Fruit fly (Drosophila melanogaster): ENCODE data around the gene GstD11.

GstD11 gene

DNA sequence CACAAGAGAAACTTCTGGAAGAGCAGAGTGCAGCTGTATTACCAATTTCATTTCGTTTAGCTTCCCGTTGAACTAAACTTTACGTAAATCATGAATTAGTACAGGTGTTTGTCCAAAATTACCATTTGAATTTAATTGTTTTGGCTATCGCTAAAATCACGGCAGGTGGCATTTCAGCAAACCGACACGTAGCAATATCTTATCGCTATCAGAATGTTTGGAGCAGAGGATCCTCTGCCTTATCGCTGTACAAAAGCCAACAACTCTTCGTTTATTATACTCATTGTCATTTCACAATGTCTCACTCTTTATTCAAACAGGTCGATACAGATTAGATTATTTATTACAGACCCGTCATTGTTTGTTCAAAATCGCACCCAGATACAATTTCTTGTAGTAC, 17.2 kb upstream of the GstD11 start:
- TF ChIP-seq Myc (optimal IDR thresholded peaks at IDR 0.05) (no peak), ttk (optimal IDR thresholded peaks at IDR 0.05) (no peak), insv (optimal IDR thresholded peaks at IDR 0.05) (no peak), Sin3A (optimal IDR thresholded peaks at IDR 0.05) (no peak), psq (optimal IDR thresholded peaks at IDR 0.05) (no peak), h (optimal IDR thresholded peaks at IDR 0.05) (no peak)

DNA sequence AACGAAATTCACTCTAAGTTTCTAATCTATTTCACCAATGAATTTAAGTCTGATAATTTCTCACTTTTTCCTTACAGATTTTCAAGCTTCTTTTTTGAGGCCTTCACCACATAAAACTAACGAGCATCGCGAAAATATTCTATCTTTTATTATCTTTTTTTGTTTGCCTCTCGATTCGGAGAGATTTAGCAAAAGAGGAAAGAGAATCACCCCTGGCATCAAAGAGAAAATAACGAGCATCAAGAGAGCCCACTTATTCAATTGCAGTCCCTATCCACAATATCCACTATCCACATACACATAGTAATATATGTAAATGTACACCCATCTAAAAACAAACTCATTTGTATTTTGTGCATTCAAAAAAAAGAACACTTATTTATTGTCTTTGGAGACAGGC, 15.7 kb upstream of the GstD11 start, which contains the start of gene GstD9:
Gene GstD9, minus strand, starts transcription at position 101 of the 400 bp plus-strand sequence.
- TF ChIP-seq ttk (optimal IDR thresholded peaks at IDR 0.05) (no peak), insv (optimal IDR thresholded peaks at IDR 0.05) (no peak), Myc (optimal IDR thresholded peaks at IDR 0.05) (no peak), h (optimal IDR thresholded peaks at IDR 0.05) (no peak), psq (optimal IDR thresholded peaks at IDR 0.05) (no peak), Sin3A (optimal IDR thresholded peaks at IDR 0.05) (no peak)

DNA sequence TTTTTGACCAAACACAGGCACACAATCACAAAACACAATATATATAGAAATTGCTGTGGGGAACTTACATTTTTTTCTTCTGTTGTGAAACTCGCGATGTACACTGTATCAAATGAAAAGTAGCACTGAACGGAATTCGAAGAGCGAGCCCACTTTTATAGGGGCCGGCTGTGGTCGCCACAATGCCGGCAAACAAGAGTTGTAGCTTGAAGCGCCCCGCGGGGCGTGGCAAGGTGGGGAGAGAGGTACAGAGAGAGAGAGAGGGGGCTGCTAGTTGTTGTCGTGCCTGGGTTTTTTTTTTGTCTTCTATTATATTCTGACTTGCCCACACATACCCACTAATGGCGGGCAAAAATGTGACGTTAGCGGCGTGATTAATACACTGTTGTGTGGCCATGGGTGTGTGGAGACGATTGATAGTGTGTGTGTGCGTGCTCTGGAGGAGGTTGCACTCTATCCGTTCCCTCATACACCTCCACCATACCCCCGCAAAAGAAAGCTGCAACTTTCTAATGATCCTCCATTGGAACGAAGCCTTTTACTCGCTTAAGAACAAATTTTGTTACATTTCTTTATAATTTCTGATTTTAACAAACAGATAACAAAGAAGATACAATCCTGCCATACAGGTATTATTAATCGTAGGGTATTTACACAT, 13.9 kb upstream of the GstD11 start, which contains the start of gene GstD1:
Gene GstD1, minus strand, starts transcription at position 134 of the 658 bp plus-strand sequence.
- TF ChIP-seq h (optimal IDR thresholded peaks at IDR 0.05) (no peak), Myc (optimal IDR thresholded peaks at IDR 0.05) (no peak), psq (optimal IDR thresholded peaks at IDR 0.05) (no peak), insv (optimal IDR thresholded peaks at IDR 0.05) (no peak), Sin3A (optimal IDR thresholded peaks at IDR 0.05) (no peak), ttk (optimal IDR thresholded peaks at IDR 0.05) (no peak)

DNA sequence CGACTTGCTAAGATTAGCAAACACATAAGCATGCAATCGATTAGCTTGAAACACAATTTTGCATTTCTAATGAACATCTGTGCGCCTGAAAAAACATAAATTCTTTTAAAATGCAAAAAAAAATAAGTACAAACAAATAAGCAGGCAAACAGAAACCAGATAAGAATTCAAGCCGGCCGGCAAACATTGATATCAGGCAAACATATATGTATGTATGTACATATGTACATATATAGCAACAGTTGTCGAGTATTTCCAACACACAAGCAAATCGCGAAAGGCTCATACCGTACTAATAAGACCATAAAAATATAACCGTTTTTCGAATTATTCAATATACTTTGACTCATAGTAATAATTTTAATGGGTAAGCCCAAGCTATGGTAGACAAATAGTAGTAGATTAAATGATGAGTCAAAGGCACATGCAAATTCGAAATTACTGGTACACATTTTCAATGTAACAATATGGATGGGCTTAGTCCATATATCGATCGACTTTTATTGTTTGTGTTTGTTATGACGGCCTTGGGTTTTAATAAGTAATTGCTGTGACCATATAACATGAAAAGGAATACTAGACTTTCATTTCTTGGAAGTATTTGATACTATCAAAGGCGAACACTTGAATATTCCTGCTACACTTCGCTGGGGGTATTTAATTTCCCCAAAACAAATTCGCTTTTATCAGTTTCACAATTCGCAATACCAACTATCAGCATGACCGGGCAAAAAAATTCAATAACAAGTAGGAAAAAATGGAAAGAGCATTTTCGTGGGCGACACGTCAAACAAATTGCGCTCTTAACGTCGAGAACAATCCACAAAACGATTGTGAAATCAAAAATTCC, 13.1 kb upstream of the GstD11 start:
- TF ChIP-seq ttk (optimal IDR thresholded peaks at IDR 0.05) (no peak), Sin3A (optimal IDR thresholded peaks at IDR 0.05) (no peak), psq (optimal IDR thresholded peaks at IDR 0.05) (no peak), Myc (optimal IDR thresholded peaks at IDR 0.05) (no peak), insv (optimal IDR thresholded peaks at IDR 0.05) (no peak), h (optimal IDR thresholded peaks at IDR 0.05) (no peak)

DNA sequence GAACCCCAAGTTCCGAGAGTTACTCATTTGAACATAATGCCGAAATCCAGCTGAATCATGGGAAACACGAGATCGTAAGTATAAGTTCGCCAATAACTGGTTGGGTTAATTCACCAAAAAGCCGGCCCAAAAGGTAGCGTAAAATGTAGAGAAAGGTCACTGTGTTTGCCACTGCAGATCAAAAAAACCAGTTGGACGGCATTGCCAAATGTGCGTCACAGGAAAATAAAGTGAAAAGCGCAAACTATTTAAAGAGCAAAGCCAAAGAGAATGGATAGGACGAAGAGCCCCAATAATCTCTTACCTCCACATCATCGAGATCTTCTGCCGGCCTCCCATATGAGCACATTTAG, 12.5 kb upstream of the GstD11 start:
- TF ChIP-seq h (optimal IDR thresholded peaks at IDR 0.05) (no peak), ttk (optimal IDR thresholded peaks at IDR 0.05) (no peak)

DNA sequence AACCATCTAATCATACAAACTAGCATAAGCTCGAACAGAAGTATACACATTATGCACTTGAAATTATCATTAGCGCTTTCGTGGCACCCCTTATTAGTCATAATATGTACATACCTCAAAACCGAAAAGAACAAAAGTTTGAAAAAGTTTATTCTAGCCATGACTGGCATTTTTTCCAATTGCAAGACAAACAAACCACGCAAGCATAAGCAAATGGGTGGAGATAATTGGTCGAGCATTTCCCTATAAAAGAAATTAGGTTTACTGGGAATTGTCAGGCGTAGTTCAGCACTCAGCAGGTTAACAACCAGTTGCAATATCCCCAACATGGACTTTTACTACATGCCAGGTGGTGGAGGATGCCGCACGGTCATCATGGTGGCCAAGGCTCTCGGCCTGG, 11.5 kb upstream of the GstD11 start, which contains the start of gene GstD2:
Gene GstD2, plus strand, starts transcription at position 301 of the 400 bp plus-strand sequence.
- TF ChIP-seq insv (optimal IDR thresholded peaks at IDR 0.05): no peak
- no peak for TF ChIP-seq Sin3A (optimal IDR thresholded peaks at IDR 0.05)
- no peak for TF ChIP-seq Myc (optimal IDR thresholded peaks at IDR 0.05)
- no peak for TF ChIP-seq h (optimal IDR thresholded peaks at IDR 0.05)
- no peak for TF ChIP-seq psq (optimal IDR thresholded peaks at IDR 0.05)
- TF ChIP-seq ttk (optimal IDR thresholded peaks at IDR 0.05): no peak

DNA sequence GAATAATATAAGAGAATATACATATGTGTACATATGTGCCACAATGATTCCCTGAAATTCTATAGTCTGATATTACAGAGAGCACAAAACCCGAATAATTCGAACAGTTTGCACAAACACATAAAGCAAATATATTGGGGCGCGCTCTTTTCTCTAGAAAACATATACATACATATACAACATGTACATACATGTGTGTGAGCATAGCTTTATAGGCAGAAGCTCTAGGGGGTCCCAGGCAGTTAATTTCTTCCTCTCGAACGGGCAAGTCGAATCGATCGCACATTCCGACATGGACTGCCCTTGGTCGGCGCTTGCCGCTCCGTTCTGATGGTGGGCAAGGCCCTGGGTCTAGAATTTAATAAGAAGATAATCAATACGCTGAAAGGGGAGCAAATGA, 10.3 kb upstream of the GstD11 start, which contains the start of gene GstD3:
Gene GstD3, plus strand, starts transcription at position 269 of the 400 bp plus-strand sequence.
- TF ChIP-seq h (optimal IDR thresholded peaks at IDR 0.05) (no peak), ttk (optimal IDR thresholded peaks at IDR 0.05) (no peak), psq (optimal IDR thresholded peaks at IDR 0.05) (no peak), Myc (optimal IDR thresholded peaks at IDR 0.05) (no peak), insv (optimal IDR thresholded peaks at IDR 0.05) (no peak), Sin3A (optimal IDR thresholded peaks at IDR 0.05) (no peak)

DNA sequence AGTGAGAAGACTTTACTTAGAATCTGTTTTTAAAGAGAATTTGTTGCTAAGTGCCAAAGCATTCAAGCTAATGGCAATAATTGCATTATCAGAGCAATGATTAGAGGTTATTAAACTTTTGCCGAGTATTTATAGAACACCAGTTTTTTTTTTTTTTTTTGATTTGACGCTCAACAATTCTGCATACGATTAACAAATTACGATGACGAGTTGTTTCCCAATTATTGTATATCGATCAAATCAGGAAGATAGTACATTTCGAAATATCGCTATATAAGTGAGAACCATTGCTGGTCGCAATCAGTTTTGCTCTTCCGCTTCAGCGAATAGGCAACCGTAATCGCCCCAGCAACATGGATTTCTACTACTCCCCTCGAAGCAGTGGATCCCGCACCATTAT, 9.3 kb upstream of the GstD11 start, which contains the start of gene GstD4:
Gene GstD4, plus strand, starts transcription at position 301 of the 400 bp plus-strand sequence.
- no peak for TF ChIP-seq Myc (optimal IDR thresholded peaks at IDR 0.05)
- TF ChIP-seq h (optimal IDR thresholded peaks at IDR 0.05): no peak
- TF ChIP-seq ttk (optimal IDR thresholded peaks at IDR 0.05): no peak
- TF ChIP-seq Sin3A (optimal IDR thresholded peaks at IDR 0.05): no peak
- no peak for TF ChIP-seq psq (optimal IDR thresholded peaks at IDR 0.05)
- no peak for TF ChIP-seq insv (optimal IDR thresholded peaks at IDR 0.05)

DNA sequence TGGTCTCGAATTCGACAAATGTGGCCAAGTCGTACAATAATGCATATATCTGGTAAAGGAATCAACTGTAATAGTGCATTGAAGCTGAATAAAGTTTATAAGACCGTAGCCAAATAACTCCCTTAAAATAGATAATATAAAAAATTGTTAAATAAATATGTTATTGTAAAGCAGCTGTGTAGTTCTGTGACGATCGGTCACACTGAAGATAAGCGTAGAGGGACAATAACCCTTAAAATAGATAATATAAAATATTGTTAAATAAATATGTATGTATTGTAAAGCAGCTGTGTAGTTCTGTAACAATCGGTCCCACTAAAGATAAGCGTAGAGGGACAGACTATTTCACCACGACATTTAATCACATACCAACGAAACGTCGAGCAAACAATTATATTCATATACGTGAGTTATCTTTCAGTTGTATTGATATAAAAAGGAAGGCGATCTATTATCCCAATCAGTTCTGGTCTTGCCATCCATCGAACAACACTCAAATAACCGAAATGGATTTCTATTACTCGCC, 7.8 kb upstream of the GstD11 start, which contains the start of gene GstD5:
Gene GstD5, plus strand, starts transcription at position 476 of the 526 bp plus-strand sequence.
- TF ChIP-seq insv (optimal IDR thresholded peaks at IDR 0.05) (no peak), Sin3A (optimal IDR thresholded peaks at IDR 0.05) (no peak), h (optimal IDR thresholded peaks at IDR 0.05) (no peak), psq (optimal IDR thresholded peaks at IDR 0.05) (no peak)

DNA sequence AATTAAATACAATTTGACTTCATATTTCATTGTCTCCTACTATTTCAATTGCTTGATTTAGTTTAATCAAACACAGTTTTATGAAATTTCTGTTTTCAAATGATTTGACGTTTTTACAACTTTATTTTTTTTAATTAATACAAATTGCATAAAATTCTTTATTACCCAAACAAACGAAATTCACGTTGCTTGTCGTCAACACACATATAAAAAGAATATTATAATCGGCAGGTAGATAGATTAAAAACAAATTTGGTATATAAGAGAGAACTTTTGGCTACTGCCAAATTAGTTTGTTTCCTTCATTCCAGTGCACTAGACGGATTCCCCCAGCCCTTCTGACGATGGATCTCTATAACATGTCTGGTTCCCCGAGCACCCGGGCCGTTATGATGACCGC, 6.3 kb upstream of the GstD11 start, which contains the start of gene GstD6:
Gene GstD6, plus strand, starts transcription at position 301 of the 400 bp plus-strand sequence.
- TF ChIP-seq Myc (optimal IDR thresholded peaks at IDR 0.05) (no peak), psq (optimal IDR thresholded peaks at IDR 0.05) (no peak), Sin3A (optimal IDR thresholded peaks at IDR 0.05) (no peak), h (optimal IDR thresholded peaks at IDR 0.05) (no peak), insv (optimal IDR thresholded peaks at IDR 0.05) (no peak), ttk (optimal IDR thresholded peaks at IDR 0.05) (no peak)

DNA sequence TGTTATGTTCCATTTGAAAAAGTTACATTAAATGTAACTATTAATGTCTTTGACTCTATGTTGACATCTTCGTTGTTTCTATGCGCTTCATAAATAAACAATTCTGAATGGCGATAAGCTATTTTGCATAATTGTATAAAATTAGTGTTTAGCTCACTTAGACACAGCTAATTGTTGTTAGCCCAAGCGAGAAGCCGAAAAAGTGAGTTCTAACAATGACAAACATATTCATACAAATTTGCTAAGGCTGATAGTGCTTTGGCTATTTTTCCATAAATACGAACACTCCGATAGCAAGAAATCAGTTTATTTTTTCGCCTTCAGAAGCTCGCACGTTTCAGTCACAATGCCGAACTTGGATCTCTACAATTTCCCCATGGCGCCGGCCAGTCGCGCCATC, 4.9 kb upstream of the GstD11 start, which contains the start of gene GstD7:
Gene GstD7, plus strand, starts transcription at position 301 of the 400 bp plus-strand sequence.
- no peak for TF ChIP-seq Sin3A (optimal IDR thresholded peaks at IDR 0.05)
- TF ChIP-seq h (optimal IDR thresholded peaks at IDR 0.05): no peak
- TF ChIP-seq Myc (optimal IDR thresholded peaks at IDR 0.05): no peak
- no peak for TF ChIP-seq insv (optimal IDR thresholded peaks at IDR 0.05)
- TF ChIP-seq ttk (optimal IDR thresholded peaks at IDR 0.05): no peak
- no peak for TF ChIP-seq psq (optimal IDR thresholded peaks at IDR 0.05)

DNA sequence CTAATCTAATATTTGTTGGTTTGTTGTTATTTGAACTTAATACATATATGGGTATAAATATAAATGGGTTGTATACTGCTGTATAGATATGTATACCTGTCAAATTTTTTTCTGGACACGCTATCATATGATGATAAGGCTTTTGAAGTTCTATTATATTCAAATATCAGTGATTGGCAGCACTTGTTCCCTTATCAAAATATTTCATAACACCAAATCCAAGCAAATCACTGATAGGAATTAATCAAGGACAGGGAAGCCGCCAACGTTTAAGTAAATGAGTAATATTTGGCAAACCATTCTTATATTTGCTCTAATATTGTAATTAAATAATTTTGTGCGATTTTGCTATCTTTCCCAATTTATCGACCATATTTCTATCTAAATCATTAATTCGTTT, 3.9 kb upstream of the GstD11 start:
- no peak for TF ChIP-seq psq (optimal IDR thresholded peaks at IDR 0.05)
- TF ChIP-seq h (optimal IDR thresholded peaks at IDR 0.05): no peak
- TF ChIP-seq insv (optimal IDR thresholded peaks at IDR 0.05): no peak
- TF ChIP-seq Sin3A (optimal IDR thresholded peaks at IDR 0.05): no peak
- TF ChIP-seq Myc (optimal IDR thresholded peaks at IDR 0.05): no peak
- no peak for TF ChIP-seq ttk (optimal IDR thresholded peaks at IDR 0.05)

All from Kc167 (cell line).